Fruit fly (Drosophila melanogaster) whole organism: ENCODE data around the gene CG33177.

Experiments
- CG8478 ChIP-seq: fragments of >200 bp; optimal IDR thresholded peaks from 2 replicates; lab custom pipeline; 2018; ENCODE audit warnings: inconsistent platforms
- Dll ChIP-seq: fragments of >200 bp; optimal IDR thresholded peaks from 2 replicates; lab custom pipeline; 2017
- EcR ChIP-seq, 2 experiments: fragments of >200 bp; optimal IDR thresholded peaks; 2 replicates each; lab custom pipeline; 2017; ENCODE audit warnings: missing biosample characterization in 2 of 2, missing genetic modification characterization in 2 of 2, missing genetic modification reagents in 2 of 2
- pan ChIP-seq: fragments of >200 bp; optimal IDR thresholded peaks from 2 replicates; lab custom pipeline; 2017
- psq ChIP-seq: fragments of >200 bp; optimal IDR thresholded peaks from 2 replicates; lab custom pipeline; 2017
- usp ChIP-seq: fragments of >200 bp; optimal IDR thresholded peaks from 2 replicates; lab custom pipeline; 2017; ENCODE audit warnings: missing biosample characterization, missing genetic modification characterization, mixed read lengths

Gene CG33177

DNA sequence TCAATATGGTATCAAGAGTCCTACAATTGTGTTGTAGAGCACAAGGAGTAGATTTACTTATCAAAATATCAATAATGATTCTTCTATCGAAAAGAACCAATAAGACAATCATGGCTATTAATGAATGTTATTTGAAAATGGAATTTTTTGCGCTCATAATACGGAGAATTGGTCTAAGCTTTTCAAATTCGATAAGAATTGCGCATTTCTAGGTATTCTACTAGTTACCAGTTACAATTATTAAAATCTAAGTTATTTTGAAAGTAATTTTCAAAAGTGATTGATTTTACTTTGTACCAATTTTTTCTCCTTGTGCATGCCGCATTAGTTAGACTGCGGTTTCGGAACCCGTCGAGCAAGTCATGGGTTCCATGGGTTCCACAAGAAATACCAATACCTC lies 11.0 kb upstream of the CG33177 start:
- no peak for TF ChIP-seq CG8478 (lab: Kevin White, UChicago)
- TF ChIP-seq Dll (lab: Kevin White, UChicago): no peak
- no peak for TF ChIP-seq EcR (GFP tag; optimal IDR thresholded peaks at IDR 0.05; lab: Kevin White, UChicago)
- no peak for TF ChIP-seq pan
- TF ChIP-seq usp (GFP tag; lab: Kevin White, UChicago): no peak
- no peak for TF ChIP-seq psq (lab: Kevin White, UChicago)

DNA sequence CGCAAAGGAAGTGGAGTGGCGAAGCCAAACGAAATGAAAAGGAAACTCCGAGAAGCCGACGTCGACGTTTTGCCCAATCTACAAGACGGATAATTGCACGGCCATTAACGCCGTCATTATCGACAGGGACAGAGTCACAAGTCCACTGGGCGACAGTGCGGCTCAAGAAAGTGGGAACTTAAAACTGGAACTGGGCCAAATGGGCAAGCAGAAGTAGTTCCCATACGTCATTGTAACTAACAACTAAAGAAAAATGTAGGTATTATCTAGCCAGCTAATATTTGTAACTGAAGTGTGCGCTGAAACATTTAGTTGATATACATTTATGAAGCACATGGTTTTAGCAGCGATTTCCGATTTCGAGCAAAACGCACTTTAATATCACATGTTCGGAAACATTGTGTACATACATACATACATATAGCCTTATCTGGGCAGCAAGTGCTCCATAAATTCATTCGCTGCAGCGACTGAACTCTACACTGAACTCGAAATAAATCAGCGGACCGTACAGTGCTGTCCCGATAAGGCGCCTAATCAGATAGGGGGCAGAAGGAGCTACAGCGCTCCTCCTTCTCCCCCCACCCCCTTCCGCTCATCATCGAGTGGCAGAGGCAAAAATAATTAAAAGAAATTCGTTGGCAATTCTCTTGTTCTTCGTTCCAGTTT lies 10.2 kb upstream of the CG33177 start:
- TF ChIP-seq psq (lab: Kevin White, UChicago): no peak
- no peak for TF ChIP-seq CG8478 (lab: Kevin White, UChicago)
- TF ChIP-seq Dll (lab: Kevin White, UChicago): no peak
- no peak for TF ChIP-seq pan
- TF ChIP-seq EcR (GFP tag; optimal IDR thresholded peaks at IDR 0.05; lab: Kevin White, UChicago): no peak
- no peak for TF ChIP-seq usp (GFP tag; lab: Kevin White, UChicago)

DNA sequence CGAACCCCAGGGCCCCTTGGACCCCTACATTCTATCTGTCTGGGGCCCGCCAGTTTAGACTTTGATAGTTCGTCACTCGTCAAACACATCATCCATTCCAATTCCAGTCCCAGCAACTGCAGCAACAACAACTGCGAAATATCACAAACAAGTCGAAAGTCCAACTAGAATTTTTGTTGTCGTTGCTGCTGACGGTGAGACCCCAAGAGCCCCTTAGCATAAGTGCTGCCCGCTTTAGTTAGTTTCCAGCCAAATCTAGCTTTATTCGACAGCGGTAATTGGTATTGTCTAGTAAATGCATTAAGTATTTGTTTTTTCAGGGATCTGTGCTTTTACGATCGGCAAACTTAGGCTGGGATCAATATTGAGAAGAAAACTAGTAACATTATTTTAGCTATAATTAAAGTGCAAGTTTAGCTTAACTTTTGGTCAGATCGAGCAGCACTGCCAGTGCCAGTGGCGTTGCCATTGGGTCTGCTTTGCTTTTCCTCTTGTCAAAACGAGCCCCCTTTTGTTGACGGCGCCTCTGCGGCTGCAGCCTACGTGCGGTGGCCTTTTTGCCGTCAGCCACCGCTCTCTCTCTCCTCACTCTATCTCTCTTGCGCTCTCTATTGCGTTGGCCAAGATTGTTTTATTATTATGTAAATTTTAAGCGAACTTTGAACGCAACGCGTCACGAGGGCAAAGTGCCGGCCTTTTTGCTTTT lies 6.4 kb upstream of the CG33177 start:
- TF ChIP-seq Dll (lab: Kevin White, UChicago) (no peak), EcR (GFP tag; optimal IDR thresholded peaks at IDR 0.05; lab: Kevin White, UChicago) (no peak), psq (lab: Kevin White, UChicago) (no peak), usp (GFP tag; lab: Kevin White, UChicago) (no peak), CG8478 (lab: Kevin White, UChicago) (no peak), pan (no peak)

DNA sequence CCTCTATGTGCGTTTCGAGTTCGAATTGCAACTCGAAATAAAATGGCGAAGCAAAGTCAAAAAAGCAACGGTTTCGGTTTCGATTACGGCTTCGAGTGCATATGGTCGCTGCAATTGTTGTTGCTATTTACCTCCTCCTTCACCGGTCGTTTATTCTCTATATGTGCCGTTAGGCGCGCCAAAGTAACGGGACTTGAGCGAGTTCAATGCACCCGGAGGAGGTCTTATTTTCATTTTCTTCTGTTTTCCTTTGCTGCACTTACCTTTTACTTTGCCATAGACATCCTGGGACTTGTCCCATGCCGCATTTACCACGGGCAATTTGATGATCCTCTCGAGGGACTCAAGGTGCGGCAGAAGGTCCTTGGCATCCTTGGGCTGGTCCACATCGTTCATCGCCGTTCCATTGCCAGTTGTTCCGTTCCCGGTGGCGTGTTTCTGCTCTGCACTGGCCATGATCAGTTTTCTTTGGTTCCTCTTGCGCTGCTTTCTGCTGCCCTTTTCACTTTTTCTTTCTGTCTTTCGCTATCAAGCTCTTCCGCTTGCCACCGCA lies 5.6 kb upstream of the CG33177 start:
- no peak for TF ChIP-seq Dll (lab: Kevin White, UChicago)
- TF ChIP-seq EcR (GFP tag; optimal IDR thresholded peaks at IDR 0.05; lab: Kevin White, UChicago): peak; percentile 46 to 84

DNA sequence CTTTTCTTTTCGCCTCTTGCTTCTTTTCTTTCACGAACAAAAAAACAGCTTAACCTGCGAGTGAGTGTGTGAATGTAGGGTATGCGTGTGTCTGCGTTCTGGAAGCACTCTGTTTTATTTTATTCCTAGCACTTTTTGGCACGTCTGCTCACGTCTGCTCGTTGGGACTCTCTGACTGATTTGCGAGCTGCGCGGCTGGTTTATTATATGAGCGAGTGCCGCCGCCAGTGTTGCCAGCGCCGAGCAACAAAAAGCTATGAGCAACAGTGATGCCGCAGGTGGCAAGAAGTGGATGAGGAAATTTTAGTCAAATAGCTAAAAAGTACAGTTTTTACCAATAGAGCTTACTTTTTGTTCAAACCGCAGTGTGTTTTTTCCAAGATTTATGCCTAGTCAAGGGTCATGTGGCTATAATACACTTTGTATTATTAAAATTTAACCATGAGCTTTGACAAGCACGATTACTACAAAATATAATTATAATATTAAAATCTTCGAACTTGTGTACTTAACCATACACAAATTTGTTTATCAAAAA lies 5.1 kb upstream of the CG33177 start, which contains the start of gene Lsd-2:
Gene Lsd-2, minus strand, starts transcription at position 183 of the 538 bp plus-strand sequence.
- no peak for TF ChIP-seq usp (GFP tag; lab: Kevin White, UChicago)
- TF ChIP-seq psq (lab: Kevin White, UChicago): no peak
- no peak for TF ChIP-seq EcR (GFP tag; optimal IDR thresholded peaks at IDR 0.05; lab: Kevin White, UChicago)
- TF ChIP-seq Dll (lab: Kevin White, UChicago): no peak
- no peak for TF ChIP-seq CG8478 (lab: Kevin White, UChicago)
- TF ChIP-seq pan: no peak

DNA sequence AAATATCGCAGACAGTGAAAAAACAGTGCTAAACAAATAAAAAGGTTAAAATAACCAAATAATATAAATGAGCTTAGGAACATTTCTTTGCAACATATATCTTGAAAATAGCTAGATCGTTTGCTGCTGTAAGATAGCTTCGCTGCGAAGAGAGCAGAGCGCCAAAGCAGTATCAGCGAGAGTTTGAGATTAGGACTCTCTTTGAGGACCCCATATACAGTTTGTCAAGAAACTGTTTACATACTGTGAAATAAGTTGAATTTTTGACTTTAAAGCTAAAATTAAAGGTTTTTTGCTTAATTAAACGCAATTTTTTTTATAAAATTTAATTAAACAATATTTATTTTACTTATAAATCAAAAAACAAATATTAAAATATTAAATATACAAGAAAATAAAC lies 4.6 kb upstream of the CG33177 start:
- TF ChIP-seq pan (no peak), CG8478 (lab: Kevin White, UChicago) (no peak), psq (lab: Kevin White, UChicago) (no peak), EcR (GFP tag; optimal IDR thresholded peaks at IDR 0.05; lab: Kevin White, UChicago) (no peak), usp (GFP tag; lab: Kevin White, UChicago) (no peak), Dll (lab: Kevin White, UChicago) (no peak)

DNA sequence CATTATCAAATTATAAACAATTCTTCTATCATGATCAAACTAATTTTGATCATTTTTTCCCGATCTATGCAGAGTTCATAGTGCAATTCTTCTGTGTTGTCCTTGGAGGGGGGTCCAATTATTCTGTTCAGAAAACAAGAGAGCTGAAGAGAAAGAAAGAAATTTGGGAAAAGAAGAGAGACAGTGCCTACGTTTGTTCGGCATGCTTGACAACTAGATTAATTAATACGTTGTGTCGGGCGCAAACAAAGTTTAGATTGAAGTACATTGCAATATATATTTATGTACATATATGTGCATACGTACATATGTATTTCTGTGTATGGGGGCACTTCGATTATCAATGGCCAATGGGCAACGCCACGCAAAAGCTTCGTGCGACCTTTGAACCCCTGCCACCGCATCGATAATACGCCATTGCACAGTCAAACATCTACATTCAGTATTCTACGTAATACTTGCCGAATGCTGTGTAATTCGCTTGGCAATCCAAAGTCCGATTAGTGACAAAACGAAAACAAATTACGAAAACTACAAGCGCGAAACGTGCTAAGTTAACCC lies 3.5 kb upstream of the CG33177 start:
- TF ChIP-seq Dll (lab: Kevin White, UChicago) (no peak), pan (no peak), EcR (GFP tag; optimal IDR thresholded peaks at IDR 0.05; lab: Kevin White, UChicago) (no peak), psq (lab: Kevin White, UChicago) (no peak), usp (GFP tag; lab: Kevin White, UChicago) (no peak), CG8478 (lab: Kevin White, UChicago) (no peak)

DNA sequence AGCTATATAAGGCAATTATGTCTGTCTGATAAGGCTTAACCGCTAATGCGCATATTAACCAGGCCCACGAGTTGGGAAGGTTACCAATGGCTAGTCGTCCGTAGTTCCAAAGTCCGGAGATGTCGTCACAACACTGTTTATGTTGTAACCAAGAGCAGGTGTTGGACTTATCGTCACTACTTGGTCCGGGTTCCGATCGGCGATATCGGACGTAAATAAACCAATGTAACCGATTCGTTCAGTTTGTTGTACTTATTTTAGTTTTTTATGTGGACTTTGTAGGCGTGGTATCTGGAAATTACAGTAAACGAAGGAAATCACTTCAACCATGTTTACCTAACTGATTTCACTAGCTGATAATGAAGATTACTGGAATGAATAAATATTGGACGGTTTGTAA lies 2.8 kb upstream of the CG33177 start:
- TF ChIP-seq Dll (lab: Kevin White, UChicago): no peak

DNA sequence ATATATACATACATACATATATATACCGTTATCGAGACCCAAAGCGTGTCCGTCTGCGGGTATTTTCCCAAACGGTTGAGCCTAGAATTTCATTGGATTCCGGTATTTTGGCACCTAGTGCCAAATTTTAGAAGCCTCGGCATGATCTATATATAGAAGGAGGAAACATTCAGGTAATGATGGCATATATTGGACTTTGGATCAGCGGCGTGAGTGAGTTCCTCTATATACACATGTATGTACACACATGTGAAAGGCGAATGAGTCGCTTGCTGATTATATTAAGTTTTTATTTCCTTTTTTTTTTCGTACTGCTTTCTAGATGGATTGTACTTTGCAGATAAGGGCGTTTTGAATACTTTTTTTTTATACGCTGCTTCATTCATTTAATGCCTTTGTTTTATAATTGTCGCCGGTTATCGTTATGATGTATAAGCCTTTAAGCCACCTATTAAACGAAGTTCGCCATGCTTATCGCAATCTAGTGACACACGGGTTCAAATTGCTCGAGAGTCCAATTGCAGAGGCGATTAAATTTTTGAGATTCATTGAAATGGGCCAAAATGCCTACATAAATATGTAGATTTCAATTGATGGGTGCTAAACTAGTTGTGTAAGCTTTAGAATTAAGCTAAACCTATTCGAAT lies 1.9 kb upstream of the CG33177 start:
- TF ChIP-seq usp (GFP tag; lab: Kevin White, UChicago) (no peak), EcR (GFP tag; optimal IDR thresholded peaks at IDR 0.05; lab: Kevin White, UChicago) (no peak), psq (lab: Kevin White, UChicago) (no peak), pan (no peak), Dll (lab: Kevin White, UChicago) (no peak), CG8478 (lab: Kevin White, UChicago) (no peak)

DNA sequence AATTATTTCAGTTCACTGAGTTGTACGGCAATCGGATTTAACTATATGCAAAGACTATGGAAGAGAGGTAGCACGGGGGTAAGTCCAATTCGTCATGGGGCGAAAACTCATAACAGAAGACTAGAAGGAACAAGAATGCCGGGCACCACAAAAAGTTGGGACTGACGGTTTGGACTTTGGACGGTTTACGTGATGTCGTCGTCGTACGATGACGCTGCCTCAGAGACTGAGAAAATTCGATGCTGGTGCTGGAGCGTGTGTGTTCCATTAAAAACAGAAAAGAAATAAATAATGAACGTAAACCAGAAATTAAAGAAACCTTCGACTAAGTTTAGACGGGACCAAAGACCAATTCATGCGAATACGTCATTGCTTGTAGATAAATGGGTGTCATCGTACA lies 1.2 kb upstream of the CG33177 start:
- TF ChIP-seq CG8478 (lab: Kevin White, UChicago) (no peak), usp (GFP tag; lab: Kevin White, UChicago) (no peak), psq (lab: Kevin White, UChicago) (no peak), Dll (lab: Kevin White, UChicago) (no peak), EcR (GFP tag; optimal IDR thresholded peaks at IDR 0.05; lab: Kevin White, UChicago) (no peak), pan (no peak)

DNA sequence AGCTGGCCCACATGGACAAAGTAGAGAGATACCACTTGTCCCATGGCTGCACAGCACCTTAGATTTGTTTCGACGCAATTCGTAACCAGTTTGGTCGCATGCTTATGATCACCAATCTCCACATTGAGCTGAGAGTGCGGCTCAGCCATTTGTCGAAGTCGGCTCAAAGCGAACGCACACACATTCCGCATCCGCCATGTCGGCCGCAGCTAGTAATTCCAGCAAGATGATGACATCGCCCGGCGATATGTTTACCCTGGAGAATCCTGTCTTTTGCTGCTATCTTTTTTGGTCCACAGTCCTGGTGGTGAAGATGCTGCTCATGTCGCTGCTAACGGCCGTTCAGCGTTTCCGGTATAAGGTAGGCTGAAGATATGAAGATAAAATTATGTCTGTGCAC lies 1.5 kb downstream of the CG33177 start, which contains the start of gene CG33178:
Gene CG33178, plus strand, starts transcription at position 147 of the 400 bp plus-strand sequence.
- TF ChIP-seq psq (lab: Kevin White, UChicago): no peak
- no peak for TF ChIP-seq usp (GFP tag; lab: Kevin White, UChicago)
- no peak for TF ChIP-seq pan
- no peak for TF ChIP-seq CG8478 (lab: Kevin White, UChicago)
- TF ChIP-seq Dll (lab: Kevin White, UChicago): no peak
- no peak for TF ChIP-seq EcR (GFP tag; optimal IDR thresholded peaks at IDR 0.05; lab: Kevin White, UChicago)
